Worm (Caenorhabditis elegans): Measurements from ENCODE around the gene C18A11.4.

The C18A11.4 gene

ce11 chrX:8074527-8074926 is 29.2 kb downstream of the C18A11.4 start:
- TF ChIP-seq nhr-20 (tag; optimal IDR thresholded peaks at IDR 0.05) (no peak), elt-2 (tag; optimal IDR thresholded peaks at IDR 0.05) (peak; percentile 6), dpl-1 (GFP tag; optimal IDR thresholded peaks at IDR 0.05) (no peak)

- TF ChIP-seq efl-1 (optimal IDR thresholded peaks at IDR 0.05) = no peak
- TF ChIP-seq efl-1 (GFP tag; optimal IDR thresholded peaks at IDR 0.05 in 1 of 2) = peak in 1 of 2 experiments; percentile 49
- peak; percentile 36 for TF ChIP-seq nhr-85 (tag)
- TF ChIP-seq F16B12.6 (tag; optimal IDR thresholded peaks at IDR 0.05) = no peak
Measured at ce11 chrX:8077748-8078147, 32.4 kb downstream of the C18A11.4 start, which contains the start of gene C46F2.1. TSS of gene C46F2.1 (plus strand) at chrX:8078048.

ce11 chrX:8078374-8078773 is 33.1 kb downstream of the C18A11.4 start:
- no peak for TF ChIP-seq efl-3 (GFP tag; optimal IDR thresholded peaks at IDR 0.05)
- TF ChIP-seq ceh-8 (GFP tag; optimal IDR thresholded peaks at IDR 0.05) = no peak
- no peak for TF ChIP-seq fkh-4 (tag; optimal IDR thresholded peaks at IDR 0.05; ENCODE audit: borderline replicate concordance)
- TF ChIP-seq ets-5 (GFP tag; IDR thresholded peaks at IDR 0.05) = no peak

- TF ChIP-seq unc-30 (tag; optimal IDR thresholded peaks at IDR 0.05) (no peak), mep-1 (tag; optimal IDR thresholded peaks at IDR 0.05) (no peak), zag-1 (tag; optimal IDR thresholded peaks at IDR 0.05) (no peak), zip-4 (GFP tag; optimal IDR thresholded peaks at IDR 0.05) (no peak), efl-1 (optimal IDR thresholded peaks at IDR 0.05) (no peak), efl-1 (GFP tag; optimal IDR thresholded peaks at IDR 0.05 in 1 of 2) (no peak), pag-3 (tag; optimal IDR thresholded peaks at IDR 0.05; ENCODE audit: borderline replicate concordance, insufficient read depth) (no peak), vab-15 (tag; optimal IDR thresholded peaks at IDR 0.05) (no peak), pqm-1 (tag; optimal IDR thresholded peaks at IDR 0.05) (no peak), egl-27 (tag; optimal IDR thresholded peaks at IDR 0.05) (no peak), ets-5 (GFP tag; IDR thresholded peaks at IDR 0.05) (no peak), ztf-11 (tag; optimal IDR thresholded peaks at IDR 0.05) (no peak), nhr-90 (tag; optimal IDR thresholded peaks at IDR 0.05; ENCODE audit: poor library complexity) (no peak)
Measured at ce11 chrX:8078899-8079298, 33.6 kb downstream of the C18A11.4 start.

ce11 chrX:8082703-8083102 is 37.4 kb downstream of the C18A11.4 start:
- no peak for TF ChIP-seq nhr-20 (tag; optimal IDR thresholded peaks at IDR 0.05)
- TF ChIP-seq efl-3 (GFP tag; optimal IDR thresholded peaks at IDR 0.05) = no peak
- TF ChIP-seq ceh-63 (GFP tag; optimal IDR thresholded peaks at IDR 0.05) = no peak
- TF ChIP-seq C04F5.9 (tag; optimal IDR thresholded peaks at IDR 0.05) = no peak
- no peak for TF ChIP-seq nhr-71 (tag; optimal IDR thresholded peaks at IDR 0.05)

- TF ChIP-seq ceh-8 (GFP tag; optimal IDR thresholded peaks at IDR 0.05) (peak; percentile 21), elt-2 (tag; optimal IDR thresholded peaks at IDR 0.05) (peak; percentile 28), ceh-88 (GFP tag; IDR thresholded peaks at IDR 0.05) (no peak), egl-13 (tag; optimal IDR thresholded peaks at IDR 0.05) (peak; percentile 2), lir-3 (tag; optimal IDR thresholded peaks at IDR 0.05; ENCODE audit: poor library complexity) (no peak)
Measured at ce11 chrX:8083330-8083729, 38.0 kb downstream of the C18A11.4 start.

- TF ChIP-seq lin-35 (GFP tag; optimal IDR thresholded peaks at IDR 0.05) = peak; percentile 10 to 76
- TF ChIP-seq elt-3 (tag; optimal IDR thresholded peaks at IDR 0.05) = peak in 5 of 6 experiments; percentile 27 to 88 (median 80)
- no peak for TF ChIP-seq pax-3 (tag; optimal IDR thresholded peaks at IDR 0.05)
- TF ChIP-seq nhr-237 (tag; optimal IDR thresholded peaks at IDR 0.05) = no peak
- TF ChIP-seq lin-14 (GFP tag; optimal IDR thresholded peaks at IDR 0.05) = peak; percentile 90
- no peak for TF ChIP-seq ztf-11 (tag; optimal IDR thresholded peaks at IDR 0.05)
- TF ChIP-seq lin-39 (tag; optimal IDR thresholded peaks at IDR 0.05) = no peak
- peak; percentile 38 for TF ChIP-seq swsn-7 (tag; optimal IDR thresholded peaks at IDR 0.05)
- no peak for TF ChIP-seq efl-3 (GFP tag; optimal IDR thresholded peaks at IDR 0.05)
- no peak for TF ChIP-seq sox-4 (tag; optimal IDR thresholded peaks at IDR 0.05)
- TF ChIP-seq xbp-1 (tag; optimal IDR thresholded peaks at IDR 0.05) = peak; percentile 31
- TF ChIP-seq C16A3.4 (tag; optimal IDR thresholded peaks at IDR 0.05) = peak; percentile 24
- TF ChIP-seq mab-9 (GFP tag; IDR thresholded peaks at IDR 0.05) = no peak
- no peak for TF ChIP-seq fkh-10 (GFP tag; optimal IDR thresholded peaks at IDR 0.05)
- no peak for TF ChIP-seq nhr-84 (tag; optimal IDR thresholded peaks at IDR 0.05)
- TF ChIP-seq pag-3 (tag; optimal IDR thresholded peaks at IDR 0.05; ENCODE audit: borderline replicate concordance, insufficient read depth) = no peak
- TF ChIP-seq mep-1 (tag; optimal IDR thresholded peaks at IDR 0.05) = peak; percentile 67
- no peak for TF ChIP-seq ceh-63 (GFP tag; optimal IDR thresholded peaks at IDR 0.05)
- no peak for TF ChIP-seq egl-13 (tag; optimal IDR thresholded peaks at IDR 0.05)
Measured at ce11 chrX:8083919-8084318, 38.6 kb downstream of the C18A11.4 start, which contains the start of gene K07E3.4. TSS of gene K07E3.4 (minus strand) at chrX:8084018.

All from whole organism, L1 larva.